Worm (Caenorhabditis elegans) whole organism, young adult: ENCODE data around the gene Y116A8A.150.
A peak's percentile ranks its signal among the peaks of the same experiment; 100 is the strongest.

ENCODE experiments used
- B0019.2 ChIP-seq: fragments of 200-800 bp; sonication (Bioruptor generic); conservative IDR thresholded peaks from 2 replicates; pipeline ENCODE4 v1.3.6; 2022; ENCODE audit warnings: missing genetic modification reagents, missing genetic modification characterization, missing compliant biosample characterization
- B0035.1 ChIP-seq: sonication (generic microtip); optimal IDR thresholded peaks from 2 replicates; lab custom pipeline; 2016; ENCODE audit warnings: missing genetic modification characterization, mild to moderate bottlenecking, missing compliant biosample characterization, missing genotype, missing genetic modification reagents
- B0336.3 ChIP-seq: fragments of 200-800 bp; sonication (Bioruptor generic); IDR thresholded peaks from 2 replicates; pipeline ENCODE4 v1.3.6; 2022; ENCODE audit warnings: missing genetic modification characterization, missing compliant biosample characterization
- C06A6.2 ChIP-seq: fragments of 200-800 bp; sonication (Bioruptor generic); conservative IDR thresholded peaks from 2 replicates; pipeline ENCODE4 v1.3.6; 2022; ENCODE audit warnings: missing genetic modification characterization, missing compliant biosample characterization
- F57C9.4 ChIP-seq: sonication (generic microtip); optimal IDR thresholded peaks from 2 replicates; lab custom pipeline; 2017; ENCODE audit warnings: mild to moderate bottlenecking, missing genetic modification characterization, missing compliant biosample characterization
- K12H6.12 ChIP-seq: fragments of 200-800 bp; sonication (Bioruptor generic); optimal IDR thresholded peaks from 2 replicates; lab custom pipeline; 2018; ENCODE audit warnings: mild to moderate bottlenecking, missing genetic modification characterization, missing compliant biosample characterization
- T26A5.8 ChIP-seq: sonication (generic microtip); optimal IDR thresholded peaks from 2 replicates; lab custom pipeline; 2016; ENCODE audit warnings: missing genetic modification characterization, missing compliant biosample characterization
- Y79H2A.3 ChIP-seq: fragments of 200-800 bp; sonication (Bioruptor generic); conservative IDR thresholded peaks from 2 replicates; pipeline ENCODE4 v1.3.6; 2022; ENCODE audit warnings: missing genetic modification reagents, missing genetic modification characterization, missing compliant biosample characterization
- ama-1 ChIP-seq, 3 experiments: fragments of 150-350 bp in 1 of 3; sonication (generic microtip) in 2 of 3; optimal IDR thresholded peaks; 2 replicates each; lab custom pipeline; 2014 to 2018; ENCODE audit warnings: missing biosample characterization in 2 of 3, missing genetic modification characterization in 2 of 3, missing genetic modification reagents in 2 of 3
- aptf-2 ChIP-seq: fragments of 200-800 bp; sonication (Bioruptor generic); conservative IDR thresholded peaks from 2 replicates; pipeline ENCODE4 v1.3.6; 2022; ENCODE audit warnings: missing genetic modification reagents, missing genetic modification characterization, missing compliant biosample characterization
- aptf-3 ChIP-seq: fragments of 200-800 bp; sonication (Bioruptor generic); IDR thresholded peaks from 2 replicates; pipeline ENCODE4 v1.3.6; 2022; ENCODE audit warnings: missing genetic modification characterization, missing compliant biosample characterization
- atf-7 ChIP-seq: sonication (generic microtip); optimal IDR thresholded peaks from 2 replicates; lab custom pipeline; 2017; ENCODE audit warnings: mild to moderate bottlenecking, missing genetic modification characterization, missing compliant biosample characterization
- athp-1 ChIP-seq: sonication (generic microtip); optimal IDR thresholded peaks from 2 replicates; lab custom pipeline; 2017; ENCODE audit warnings: mild to moderate bottlenecking, missing genetic modification characterization, missing compliant biosample characterization
- attf-3 ChIP-seq: fragments of 200-800 bp; sonication (Bioruptor generic); conservative IDR thresholded peaks from 2 replicates; pipeline ENCODE4 v1.3.6; 2022; ENCODE audit warnings: missing genetic modification reagents, missing genetic modification characterization, missing compliant biosample characterization
- attf-5 ChIP-seq: fragments of 200-800 bp; sonication (Bioruptor generic); optimal IDR thresholded peaks from 2 replicates; lab custom pipeline; 2018; ENCODE audit warnings: mild to moderate bottlenecking, missing genetic modification characterization, missing compliant biosample characterization
- attf-6 ChIP-seq: fragments of 200-800 bp; sonication (Bioruptor generic); IDR thresholded peaks from 2 replicates; pipeline ENCODE4 v1.3.6; 2022; ENCODE audit warnings: missing genetic modification reagents, missing genetic modification characterization, missing compliant biosample characterization
- ceh-27 ChIP-seq: fragments of 200-800 bp; sonication (Bioruptor generic); optimal IDR thresholded peaks from 2 replicates; lab custom pipeline; 2018; ENCODE audit warnings: mild to moderate bottlenecking, missing genetic modification characterization, moderate library complexity, missing compliant biosample characterization
- ceh-58 ChIP-seq: fragments of 200-800 bp; sonication (Bioruptor generic); IDR thresholded peaks from 2 replicates; pipeline ENCODE4 v1.3.6; 2022; ENCODE audit warnings: missing genetic modification characterization, missing compliant biosample characterization
- chd-7 ChIP-seq: sonication (generic microtip); optimal IDR thresholded peaks from 2 replicates; lab custom pipeline; 2016; ENCODE audit warnings: mild to moderate bottlenecking, missing genetic modification characterization, moderate library complexity, missing compliant biosample characterization
- die-1 ChIP-seq: sonication (generic microtip); optimal IDR thresholded peaks from 2 replicates; lab custom pipeline; 2016; ENCODE audit warnings: missing genotype, mild to moderate bottlenecking, missing genetic modification characterization, missing compliant biosample characterization
- dpff-1 ChIP-seq: sonication (generic microtip); optimal IDR thresholded peaks from 2 replicates; lab custom pipeline; 2017; ENCODE audit warnings: mild to moderate bottlenecking, missing genetic modification characterization, missing compliant biosample characterization
- efl-1 ChIP-seq: fragments of 150-350 bp; optimal IDR thresholded peaks from 2 replicates; lab custom pipeline; 2014; ENCODE audit warnings: missing biosample characterization, missing genetic modification reagents, missing genetic modification characterization
- egl-44 ChIP-seq: fragments of 200-800 bp; sonication (Bioruptor generic); IDR thresholded peaks from 2 replicates; pipeline ENCODE4 v1.3.6; 2022; ENCODE audit warnings: missing genetic modification reagents, missing genetic modification characterization, missing compliant biosample characterization
- him-1 ChIP-seq: sonication (generic microtip); optimal IDR thresholded peaks from 2 replicates; lab custom pipeline; 2016; ENCODE audit warnings: missing genotype, missing genetic modification reagents, missing genetic modification characterization, missing compliant biosample characterization
- hlh-26 ChIP-seq: fragments of 200-800 bp; sonication (Bioruptor generic); conservative IDR thresholded peaks from 2 replicates; pipeline ENCODE4 v1.3.6; 2022; ENCODE audit warnings: missing genetic modification reagents, missing genetic modification characterization, missing compliant biosample characterization
- hrde-1 ChIP-seq: sonication (generic microtip); optimal IDR thresholded peaks from 2 replicates; lab custom pipeline; 2016; ENCODE audit warnings: missing genetic modification characterization, mild to moderate bottlenecking, missing compliant biosample characterization, moderate library complexity, missing genotype, missing genetic modification reagents, borderline replicate concordance
- let-526 ChIP-seq: fragments of 200-800 bp; sonication (Bioruptor generic); IDR thresholded peaks from 2 replicates; pipeline ENCODE4 v1.3.6; 2022; ENCODE audit warnings: missing genetic modification reagents, missing genetic modification characterization, missing compliant biosample characterization
- lin-26 ChIP-seq: fragments of 200-800 bp; sonication (Bioruptor generic); IDR thresholded peaks from 2 replicates; pipeline ENCODE4 v1.3.6; 2022; ENCODE audit warnings: missing genetic modification reagents, missing genetic modification characterization, missing compliant biosample characterization
- lin-35 ChIP-seq, 3 experiments: fragments of 150-350 bp in 2 of 3; sonication (generic microtip) in 1 of 3; optimal IDR thresholded peaks; 2 replicates each; lab custom pipeline; 2014 to 2018; ENCODE audit warnings: missing biosample characterization in 3 of 3, missing genetic modification characterization in 3 of 3, missing genetic modification reagents in 3 of 3
- madf-3 ChIP-seq: fragments of 200-800 bp; sonication (Bioruptor generic); IDR thresholded peaks from 2 replicates; pipeline ENCODE4 v1.3.6; 2022; ENCODE audit warnings: missing genetic modification reagents, missing genetic modification characterization, missing compliant biosample characterization
- madf-6 ChIP-seq: fragments of 200-800 bp; sonication (Bioruptor generic); IDR thresholded peaks from 2 replicates; pipeline ENCODE4 v1.3.6; 2022; ENCODE audit warnings: missing genetic modification reagents, missing genetic modification characterization, missing compliant biosample characterization
- mcd-1 ChIP-seq: fragments of 200-800 bp; sonication (Bioruptor generic); IDR thresholded peaks from 2 replicates; pipeline ENCODE4 v1.3.6; 2022; ENCODE audit warnings: missing genetic modification reagents, missing genetic modification characterization, missing compliant biosample characterization
- mes-4 ChIP-seq: sonication (generic microtip); optimal IDR thresholded peaks from 2 replicates; lab custom pipeline; 2016; ENCODE audit warnings: missing genotype, missing genetic modification characterization, missing compliant biosample characterization
- mxl-1 ChIP-seq: sonication (generic microtip); optimal IDR thresholded peaks from 2 replicates; lab custom pipeline; 2016; ENCODE audit warnings: missing genetic modification characterization, missing compliant biosample characterization
- nhr-120 ChIP-seq: fragments of 200-800 bp; sonication (Bioruptor generic); IDR thresholded peaks from 2 replicates; pipeline ENCODE4 v1.3.6; 2022; ENCODE audit warnings: missing genetic modification characterization, missing compliant biosample characterization
- nhr-80 ChIP-seq: sonication (generic microtip); optimal IDR thresholded peaks from 2 replicates; lab custom pipeline; 2016; ENCODE audit warnings: missing genetic modification characterization, missing compliant biosample characterization
- pbrm-1 ChIP-seq: fragments of 200-800 bp; sonication (Bioruptor generic); IDR thresholded peaks from 2 replicates; pipeline ENCODE4 v1.3.6; 2022; ENCODE audit warnings: missing genetic modification reagents, missing genetic modification characterization, missing compliant biosample characterization
- pha-4 ChIP-seq: fragments of 150-350 bp; sonication (generic microtip); optimal IDR thresholded peaks from 2 replicates; lab custom pipeline; 2014; ENCODE audit warnings: missing biosample characterization, missing genetic modification reagents, missing genetic modification characterization
- repo-1 ChIP-seq: sonication (generic microtip); optimal IDR thresholded peaks from 2 replicates; lab custom pipeline; 2017; ENCODE audit warnings: mild to moderate bottlenecking, missing genetic modification characterization, missing compliant biosample characterization
- snpc-1.1 ChIP-seq: sonication (generic microtip); optimal IDR thresholded peaks from 2 replicates; lab custom pipeline; 2017; ENCODE audit warnings: missing genetic modification characterization, mild to moderate bottlenecking, missing compliant biosample characterization, antibody characterized with exemption, moderate library complexity, missing genotype, missing genetic modification reagents; ENCODE audit not compliant: insufficient read depth
- snpc-3.4 ChIP-seq: sonication (generic microtip); optimal IDR thresholded peaks from 2 replicates; lab custom pipeline; 2017; ENCODE audit warnings: missing genetic modification characterization, mild to moderate bottlenecking, missing compliant biosample characterization, antibody characterized with exemption, moderate library complexity, missing genotype, missing genetic modification reagents
- snpc-4 ChIP-seq, 5 experiments: fragments of 150-350 bp in 1 of 5; sonication (generic microtip) in 4 of 5; optimal IDR thresholded peaks; 2 replicates each; lab custom pipeline; 2014 to 2018; ENCODE audit warnings: missing genetic modification characterization in 5 of 5, missing biosample characterization in 3 of 5, antibody characterized with exemption in 2 of 5, mild to moderate bottlenecking in 2 of 5, missing compliant biosample characterization in 2 of 5, missing genotype in 2 of 5, moderate library complexity in 2 of 5, missing genetic modification reagents in 1 of 5
- unc-130 ChIP-seq: sonication (generic microtip); optimal IDR thresholded peaks from 2 replicates; lab custom pipeline; 2016; ENCODE audit warnings: missing genetic modification reagents, missing genetic modification characterization, missing compliant biosample characterization
- unc-62 ChIP-seq: fragments of 150-350 bp; optimal IDR thresholded peaks from 2 replicates; lab custom pipeline; 2014; ENCODE audit warnings: missing biosample characterization, missing genetic modification reagents, missing genetic modification characterization
- ztf-18 ChIP-seq: sonication (generic microtip); optimal IDR thresholded peaks from 2 replicates; lab custom pipeline; 2016; ENCODE audit warnings: missing genotype, mild to moderate bottlenecking, missing genetic modification characterization, missing compliant biosample characterization
- ztf-25 ChIP-seq: fragments of 200-800 bp; sonication (Bioruptor generic); IDR thresholded peaks from 2 replicates; pipeline ENCODE4 v1.3.6; 2022; ENCODE audit warnings: missing genetic modification reagents, missing genetic modification characterization, missing compliant biosample characterization
- ztf-28 ChIP-seq: fragments of 200-800 bp; sonication (Bioruptor generic); IDR thresholded peaks from 2 replicates; pipeline ENCODE4 v1.3.6; 2022; ENCODE audit warnings: missing genetic modification reagents, missing genetic modification characterization, missing compliant biosample characterization
- ztf-3 ChIP-seq: fragments of 200-800 bp; sonication (Bioruptor generic); optimal IDR thresholded peaks from 2 replicates; lab custom pipeline; 2018; ENCODE audit warnings: mild to moderate bottlenecking, missing genetic modification characterization, missing compliant biosample characterization

The Y116A8A.150 gene

DNA sequence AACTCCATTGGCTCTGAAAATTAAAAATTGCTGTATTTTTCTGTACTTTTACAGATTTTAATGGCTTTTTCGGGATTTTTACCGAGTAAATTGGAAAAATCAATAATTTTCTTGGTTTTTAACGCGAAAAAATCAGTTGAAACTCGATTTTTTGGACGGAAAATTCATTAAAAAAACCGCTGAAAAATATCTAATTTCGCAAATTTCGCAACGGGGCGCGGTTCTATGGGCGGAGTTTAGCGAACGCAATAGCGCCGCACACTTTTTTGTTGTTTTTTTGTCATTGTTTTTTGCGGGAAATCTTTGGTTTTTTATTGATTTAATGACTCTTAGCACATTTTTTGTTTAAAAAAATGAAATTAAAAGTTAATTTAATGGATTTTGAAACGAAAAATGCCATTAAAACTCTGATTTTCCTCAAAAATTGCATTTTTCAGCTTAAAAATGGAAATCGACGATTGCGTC, 20.7 kb upstream of the Y116A8A.150 start, which contains the start of the genes mel-46 and lsy-13 (continued):
- TF ChIP-seq pha-4 = no peak
- TF ChIP-seq Y79H2A.3 (GFP tag; lab: Robert Waterston, UW) = no peak
- peak; percentile 55 for TF ChIP-seq ztf-18 (tag; lab: Kevin White, UChicago)
- no peak for TF ChIP-seq attf-3
- no peak for TF ChIP-seq ztf-28
- TF ChIP-seq dpff-1 (tag; lab: Kevin White, UChicago) = no peak
- TF ChIP-seq B0035.1 (tag; lab: Kevin White, UChicago) = no peak
- TF ChIP-seq efl-1 (GFP tag; lab: Kevin White, UChicago) = peak; percentile 66
- no peak for TF ChIP-seq hrde-1 (tag; lab: Kevin White, UChicago)
- no peak for TF ChIP-seq him-1 (tag; lab: Kevin White, UChicago)
- no peak for TF ChIP-seq let-526
- peak; percentile 34 for TF ChIP-seq snpc-3.4 (tag; lab: Kevin White, UChicago)
- no peak for TF ChIP-seq aptf-3 (GFP tag; lab: Robert Waterston, UW)
- TF ChIP-seq K12H6.12 = no peak
- TF ChIP-seq unc-130 (GFP tag; lab: Kevin White, UChicago) = no peak
- no peak for TF ChIP-seq ztf-3 (GFP tag; lab: Kevin White, UChicago)
- peak; percentile 63 for TF ChIP-seq snpc-1.1 (tag; lab: Kevin White, UChicago)
- TF ChIP-seq lin-26 (GFP tag; lab: Robert Waterston, UW) = no peak
- no peak for TF ChIP-seq B0336.3
- TF ChIP-seq ceh-58 (GFP tag; lab: Robert Waterston, UW) = no peak
- TF ChIP-seq ztf-25 (GFP tag; lab: Robert Waterston, UW) = no peak
- TF ChIP-seq attf-6 (GFP tag; lab: Robert Waterston, UW) = peak; percentile 60; the same call in 1 of the 2 replicates
- no peak for TF ChIP-seq T26A5.8 (tag; lab: Kevin White, UChicago)
- TF ChIP-seq ama-1 (optimal IDR thresholded peaks at IDR 0.05; lab: Kevin White, UChicago) = no peak
- TF ChIP-seq ama-1 (GFP tag; optimal IDR thresholded peaks at IDR 0.05; lab: Kevin White, UChicago) = no peak
- no peak for TF ChIP-seq chd-7 (tag; lab: Kevin White, UChicago)
- no peak for TF ChIP-seq B0019.2
- no peak for TF ChIP-seq mcd-1 (GFP tag; lab: Robert Waterston, UW)
- TF ChIP-seq attf-5 = peak; percentile 73
- no peak for TF ChIP-seq athp-1 (tag; lab: Kevin White, UChicago)
- no peak for TF ChIP-seq lin-35 (GFP tag; optimal IDR thresholded peaks at IDR 0.05; lab: Kevin White, UChicago)
- no peak for TF ChIP-seq atf-7
- TF ChIP-seq C06A6.2 (GFP tag; lab: Robert Waterston, UW) = peak; percentile 59; the same call in 1 of the 2 replicates
- TF ChIP-seq unc-62 (GFP tag; lab: Kevin White, UChicago) = no peak
- no peak for TF ChIP-seq repo-1 (tag; lab: Kevin White, UChicago)
- peak; percentile 63 for TF ChIP-seq snpc-4 (GFP tag; optimal IDR thresholded peaks at IDR 0.05; lab: Kevin White, UChicago)
- peak in 3 of 4 experiments; percentile 81 to 84 (median 82) for TF ChIP-seq snpc-4 (tag; optimal IDR thresholded peaks at IDR 0.05; lab: Kevin White, UChicago)
- TF ChIP-seq mes-4 (tag; lab: Kevin White, UChicago) = no peak
- TF ChIP-seq nhr-120 (GFP tag; lab: Robert Waterston, UW) = no peak
- 0 out of 2 replicates have a peak, but pooled peaks have one; percentile 35 for TF ChIP-seq pbrm-1
- TF ChIP-seq aptf-2 (GFP tag; lab: Robert Waterston, UW) = no peak
- TF ChIP-seq madf-6 (GFP tag; lab: Robert Waterston, UW) = peak; percentile 68
- TF ChIP-seq egl-44 (GFP tag; lab: Robert Waterston, UW) = no peak
- TF ChIP-seq F57C9.4 (tag; lab: Kevin White, UChicago) = no peak
- TF ChIP-seq hlh-26 (GFP tag; lab: Robert Waterston, UW) = no peak
- TF ChIP-seq nhr-80 (tag; lab: Kevin White, UChicago) = peak; percentile 10
- TF ChIP-seq ceh-27 (GFP tag; lab: Kevin White, UChicago) = no peak
- peak; percentile 73; the same call in 1 of the 2 replicates for TF ChIP-seq madf-3
- no peak for TF ChIP-seq mxl-1
- TF ChIP-seq die-1 = no peak
